Worm (Caenorhabditis elegans) whole organism, L4/young adult: ENCODE measurements around the gene Y119D3B.12.
"Not testable (repeated sequence)": the region's sequence is repeated elsewhere in the genome, so short reads cannot be mapped to it uniquely, and the experiment has no call there.

Source experiments
- W03F9.2 ChIP-seq: fragments of 150-350 bp; optimal IDR thresholded peaks from 2 replicates; lab custom pipeline; 2014; ENCODE audit warnings: missing biosample characterization, missing genetic modification characterization
- dao-5 ChIP-seq: sonication (generic microtip); optimal IDR thresholded peaks from 2 replicates; lab custom pipeline; 2016; ENCODE audit warnings: missing genotype, missing genetic modification characterization, moderate library complexity, missing compliant biosample characterization
- him-1 ChIP-seq: sonication (generic microtip); optimal IDR thresholded peaks from 2 replicates; lab custom pipeline; 2016; ENCODE audit warnings: missing genotype, missing genetic modification reagents, missing genetic modification characterization, missing compliant biosample characterization

Gene Y119D3B.12

ce11 chrIII:1229510-1229909 lies 27.2 kb downstream of the Y119D3B.12 start:
- no peak for TF ChIP-seq dao-5 (tag; lab: Kevin White, UChicago)
- TF ChIP-seq W03F9.2 (tag; lab: Kevin White, UChicago), result no peak
- no peak for TF ChIP-seq him-1 (tag; lab: Kevin White, UChicago)

- TF ChIP-seq dao-5 (tag; lab: Kevin White, UChicago) (no peak), W03F9.2 (tag; lab: Kevin White, UChicago) (no peak), him-1 (tag; lab: Kevin White, UChicago) (no peak)
Observed at ce11 chrIII:1230174-1230573, 27.8 kb downstream of the Y119D3B.12 start, which contains the start of gene pes-4. Gene pes-4, minus strand, starts transcription at chrIII:1230274.

DNA sequence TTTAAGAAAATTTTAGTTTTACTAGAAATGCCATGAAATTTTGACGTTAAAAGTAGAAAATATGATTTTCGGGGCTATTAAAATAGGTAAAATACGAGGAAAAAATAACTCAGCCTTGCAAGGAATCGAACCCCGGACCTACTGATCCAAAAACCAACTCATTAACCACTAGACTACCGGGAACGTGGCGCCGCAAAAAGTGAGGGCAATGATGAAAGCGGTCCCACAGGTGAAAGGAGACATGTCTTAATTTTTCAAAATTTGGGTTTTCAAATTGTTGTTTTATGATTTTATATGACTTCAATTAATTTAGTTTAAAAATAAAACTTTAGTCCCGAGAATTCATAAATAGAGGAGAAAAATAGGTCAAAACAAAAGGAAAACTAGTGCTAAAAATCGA lies 28.3 kb downstream of the Y119D3B.12 start:
- TF ChIP-seq W03F9.2 (tag; lab: Kevin White, UChicago), result no peak
- no peak for TF ChIP-seq dao-5 (tag; lab: Kevin White, UChicago)
- no peak for TF ChIP-seq him-1 (tag; lab: Kevin White, UChicago)

ce11 chrIII:1231186-1231585 lies 28.8 kb downstream of the Y119D3B.12 start:
- TF ChIP-seq W03F9.2 (tag; lab: Kevin White, UChicago), result no peak
- TF ChIP-seq dao-5 (tag; lab: Kevin White, UChicago), result no peak
- no peak for TF ChIP-seq him-1 (tag; lab: Kevin White, UChicago)

DNA sequence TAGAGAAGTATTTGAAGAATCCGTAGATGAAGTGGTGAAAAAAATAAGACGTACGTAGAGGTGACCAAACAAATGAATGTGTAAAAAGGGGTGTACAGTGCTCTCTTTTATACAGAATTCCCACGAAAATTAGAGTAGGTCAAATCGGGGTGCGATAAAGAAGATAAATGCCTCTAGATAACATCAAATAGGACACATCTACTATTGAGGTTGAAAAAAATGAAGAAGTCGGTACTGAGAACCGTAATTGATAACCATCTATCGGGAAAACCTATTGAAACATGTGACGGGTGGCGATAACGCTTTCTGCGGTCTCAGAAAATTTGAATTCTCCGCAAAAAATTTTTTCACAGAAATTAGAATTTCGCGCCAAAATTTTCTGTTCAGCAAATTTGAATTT lies 36.4 kb downstream of the Y119D3B.12 start, which contains the start of gene fbxa-61:
Gene fbxa-61 (plus strand): TSS at position 345 of the 400 bp plus-strand sequence.
- TF ChIP-seq him-1 (tag; lab: Kevin White, UChicago), result no peak
- TF ChIP-seq dao-5 (tag; lab: Kevin White, UChicago), result no peak
- no peak for TF ChIP-seq W03F9.2 (tag; lab: Kevin White, UChicago)

ce11 chrIII:1243199-1243598 lies 40.9 kb downstream of the Y119D3B.12 start, which contains the start of gene fbxa-63:
Gene fbxa-63, plus strand, starts transcription at chrIII:1243508.
- no peak for TF ChIP-seq dao-5 (tag; lab: Kevin White, UChicago)
- no peak for TF ChIP-seq him-1 (tag; lab: Kevin White, UChicago)
- TF ChIP-seq W03F9.2 (tag; lab: Kevin White, UChicago), result no peak

DNA sequence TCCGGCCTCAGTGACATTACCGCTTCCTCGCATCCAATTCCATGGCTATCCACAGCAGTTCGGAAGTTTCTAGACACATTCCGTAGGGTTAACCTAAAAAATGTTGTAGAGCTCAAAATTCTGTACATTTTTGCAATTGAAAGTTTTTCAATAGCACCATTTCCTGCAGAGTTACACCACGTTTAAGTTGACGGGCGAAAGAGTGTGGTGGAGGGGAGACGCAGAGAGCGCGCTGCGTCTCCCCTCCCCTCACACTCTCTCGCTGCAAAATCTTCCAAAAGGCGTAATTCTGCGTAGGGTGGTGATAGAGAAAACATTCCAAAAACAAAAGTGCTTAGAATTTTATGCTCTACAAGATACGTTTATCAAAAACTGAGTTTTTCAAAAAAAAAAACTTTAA lies 46.0 kb downstream of the Y119D3B.12 start:
- no peak for TF ChIP-seq W03F9.2 (tag; lab: Kevin White, UChicago)
- TF ChIP-seq dao-5 (tag; lab: Kevin White, UChicago), result no peak
- no peak for TF ChIP-seq him-1 (tag; lab: Kevin White, UChicago)

ce11 chrIII:1249111-1249583 lies 46.8 kb downstream of the Y119D3B.12 start, which contains the start of the genes fbxa-76 and fbxa-77:
Gene fbxa-76, minus strand, starts transcription at chrIII:1249161.
Gene fbxa-77, plus strand, starts transcription at chrIII:1249475.
- no peak for TF ChIP-seq him-1 (tag; lab: Kevin White, UChicago)

- TF ChIP-seq W03F9.2, him-1, dao-5 (tag; lab: Kevin White, UChicago): not testable (repeated sequence)
Observed at ce11 chrIII:1256519-1256918, 54.2 kb downstream of the Y119D3B.12 start, which contains the start of gene fbxa-208. Gene fbxa-208, plus strand, starts transcription at chrIII:1256819.
